Worm (Caenorhabditis elegans) whole organism, L4/young adult: ENCODE measurements around the gene klo-1.
A peak's percentile ranks its signal among the peaks of the same experiment; 100 is the strongest.

Source experiments
- W03F9.2 ChIP-seq: fragments of 150-350 bp; optimal IDR thresholded peaks from 2 replicates; lab custom pipeline; 2014; ENCODE audit warnings: missing biosample characterization, missing genetic modification characterization
- dao-5 ChIP-seq: sonication (generic microtip); optimal IDR thresholded peaks from 2 replicates; lab custom pipeline; 2016; ENCODE audit warnings: missing genotype, missing genetic modification characterization, moderate library complexity, missing compliant biosample characterization
- him-1 ChIP-seq: sonication (generic microtip); optimal IDR thresholded peaks from 2 replicates; lab custom pipeline; 2016; ENCODE audit warnings: missing genotype, missing genetic modification reagents, missing genetic modification characterization, missing compliant biosample characterization

DNA sequence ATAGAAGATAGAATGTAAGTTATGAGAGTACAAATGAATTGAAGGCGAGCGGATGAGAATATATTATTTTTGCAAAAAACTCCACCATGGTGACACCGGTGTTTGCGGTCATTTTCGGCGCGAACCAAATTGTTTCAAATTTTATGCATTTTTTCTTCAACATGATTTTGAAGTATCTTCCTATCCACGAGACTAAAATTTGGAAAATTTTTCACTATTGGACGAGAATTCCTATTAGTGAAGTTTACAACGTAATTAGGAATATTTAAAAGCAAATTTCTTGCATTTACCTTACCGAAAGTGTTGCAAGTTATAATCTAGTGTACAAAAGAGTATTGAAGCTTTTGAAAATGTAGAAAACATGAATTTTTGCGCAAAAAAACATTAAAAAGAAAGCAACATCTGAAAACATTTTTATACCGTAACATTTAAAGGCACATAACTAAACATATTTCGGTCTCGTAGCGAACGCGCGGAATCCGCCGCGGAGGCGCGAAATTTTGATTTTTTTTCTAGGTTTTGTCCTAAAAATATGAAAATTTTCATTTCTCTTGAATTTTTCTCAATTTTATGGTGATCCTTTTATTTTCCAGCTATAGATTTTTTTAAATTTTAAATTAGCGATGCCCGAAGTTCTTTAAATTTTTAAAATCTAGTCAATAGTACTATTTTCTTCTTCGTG, 48.5 kb upstream of the klo-1 start, which contains the start of gene sgo-1:
- TF ChIP-seq W03F9.2 (tag; lab: Kevin White, UChicago) (peak; percentile 52), dao-5 (tag; lab: Kevin White, UChicago) (no peak), him-1 (tag; lab: Kevin White, UChicago) (no peak)
